Fruit fly (Drosophila melanogaster) whole organism, embryonic: ENCODE results near the gene NaPi-III.

Source experiments
- Ada2b ChIP-seq: fragments of 200-800 bp; sonication (Bioruptor generic); IDR thresholded peaks from 2 replicates; pipeline ENCODE4 v1.3.6; 2022; ENCODE audit warnings: missing biosample characterization, missing genetic modification characterization
- CG1024 ChIP-seq: fragments of 200-800 bp; sonication (Bioruptor generic); IDR thresholded peaks from 2 replicates; pipeline ENCODE4 v1.3.6; 2022; ENCODE audit warnings: missing biosample characterization, missing genetic modification characterization
- CG10959 ChIP-seq: fragments of 200-800 bp; sonication (Bioruptor generic); IDR thresholded peaks from 2 replicates; pipeline ENCODE4 v1.3.6; 2022; ENCODE audit warnings: missing biosample characterization, missing genetic modification characterization
- CG1233 ChIP-seq: fragments of 200-800 bp; sonication (Bioruptor generic); optimal IDR thresholded peaks from 4 replicates; lab custom pipeline; 2018; ENCODE audit warnings: missing biosample characterization, mild to moderate bottlenecking, missing genetic modification characterization
- CG12942 ChIP-seq: fragments of 200-800 bp; sonication (Bioruptor generic); optimal IDR thresholded peaks from 3 replicates; lab custom pipeline; 2016; ENCODE audit warnings: missing biosample characterization, missing genetic modification characterization
- CG13775 ChIP-seq: fragments of 200-800 bp; sonication (Bioruptor generic); optimal IDR thresholded peaks from 3 replicates; lab custom pipeline; 2017; ENCODE audit warnings: missing biosample characterization, mild to moderate bottlenecking, missing genetic modification characterization
- CG14014 ChIP-seq: fragments of 200-800 bp; sonication (Bioruptor generic); IDR thresholded peaks from 2 replicates; pipeline ENCODE4 v1.3.6; 2022; ENCODE audit warnings: missing biosample characterization, missing genetic modification characterization
- CG14710 ChIP-seq: fragments of 200-800 bp; sonication (Bioruptor generic); optimal IDR thresholded peaks from 3 replicates; lab custom pipeline; 2019; ENCODE audit warnings: missing biosample characterization, mild to moderate bottlenecking, missing genetic modification characterization, moderate library complexity
- CG15269 ChIP-seq: fragments of 200-800 bp; sonication (Bioruptor generic); optimal IDR thresholded peaks from 2 replicates; lab custom pipeline; 2018; ENCODE audit warnings: missing biosample characterization, mild to moderate bottlenecking, missing genetic modification characterization, moderate library complexity
- CG1529 ChIP-seq: fragments of 200-800 bp; sonication (Bioruptor generic); optimal IDR thresholded peaks from 3 replicates; lab custom pipeline; 2018; ENCODE audit warnings: missing biosample characterization, missing genetic modification characterization
- CG15479 ChIP-seq: fragments of 200-800 bp; sonication (Bioruptor generic); optimal IDR thresholded peaks from 3 replicates; lab custom pipeline; 2019; ENCODE audit warnings: missing biosample characterization, mild to moderate bottlenecking, missing genetic modification characterization, moderate library complexity
- CG1603 ChIP-seq: fragments of 200-800 bp; sonication (Bioruptor generic); optimal IDR thresholded peaks from 2 replicates; lab custom pipeline; 2019; ENCODE audit warnings: missing biosample characterization, mild to moderate bottlenecking, missing genetic modification characterization, moderate library complexity
- CG3281 ChIP-seq: fragments of 200-800 bp; sonication (Bioruptor generic); optimal IDR thresholded peaks from 3 replicates; lab custom pipeline; 2017; ENCODE audit warnings: missing biosample characterization, mild to moderate bottlenecking, missing genetic modification characterization
- CG34224 ChIP-seq: fragments of 200-800 bp; sonication (Bioruptor generic); IDR thresholded peaks from 3 replicates; pipeline ENCODE4 v1.3.6; 2022; ENCODE audit warnings: missing biosample characterization, missing genetic modification characterization; ENCODE audit not compliant: partially characterized antibody
- CG3726 ChIP-seq: fragments of 200-800 bp; sonication (Bioruptor generic); IDR thresholded peaks from 3 replicates; pipeline ENCODE4, ENCODE4 v1.3.6; 2022; ENCODE audit warnings: missing biosample characterization, missing genetic modification characterization
- CG3838 ChIP-seq: fragments of 200-800 bp; sonication (Bioruptor generic); optimal IDR thresholded peaks from 3 replicates; lab custom pipeline; 2016; ENCODE audit warnings: missing biosample characterization, missing genetic modification characterization
- CG3995 ChIP-seq: fragments of 200-800 bp; sonication (Bioruptor generic); optimal IDR thresholded peaks from 3 replicates; lab custom pipeline; 2016; ENCODE audit warnings: missing biosample characterization, missing genetic modification characterization
- CG4424 ChIP-seq: fragments of 200-800 bp; sonication (Bioruptor generic); optimal IDR thresholded peaks from 3 replicates; lab custom pipeline; 2016; ENCODE audit warnings: missing biosample characterization, missing genetic modification characterization
- CG6272 ChIP-seq: fragments of 200-800 bp; sonication (Bioruptor generic); IDR thresholded peaks from 2 replicates; pipeline ENCODE4 v1.3.6; 2022; ENCODE audit warnings: missing biosample characterization, missing genetic modification characterization
- CG7357 ChIP-seq: fragments of 200-800 bp; sonication (Bioruptor generic); IDR thresholded peaks from 3 replicates; pipeline ENCODE4 v1.3.6; 2022; ENCODE audit warnings: missing biosample characterization, missing genetic modification characterization
- CG7928 ChIP-seq: fragments of 200-800 bp; sonication (Bioruptor generic); optimal IDR thresholded peaks from 2 replicates; lab custom pipeline; 2017; ENCODE audit warnings: missing biosample characterization, mild to moderate bottlenecking, missing genetic modification characterization
- CG8359 ChIP-seq: fragments of 200-800 bp; sonication (Bioruptor generic); optimal IDR thresholded peaks from 2 replicates; lab custom pipeline; 2017; ENCODE audit warnings: missing biosample characterization, mild to moderate bottlenecking, missing genetic modification characterization, borderline replicate concordance
- CG8924 ChIP-seq: fragments of 200-800 bp; optimal IDR thresholded peaks from 3 replicates; lab custom pipeline; 2019; ENCODE audit warnings: missing biosample characterization, mild to moderate bottlenecking, missing genetic modification characterization, moderate library complexity
- CG9215 ChIP-seq: fragments of 200-800 bp; sonication (Bioruptor generic); IDR thresholded peaks from 2 replicates; pipeline ENCODE4 v1.3.6; 2022; ENCODE audit warnings: missing biosample characterization, missing genetic modification characterization
- CoRest ChIP-seq: fragments of 200-800 bp; sonication (Bioruptor generic); optimal IDR thresholded peaks from 3 replicates; lab custom pipeline; 2018; ENCODE audit warnings: missing biosample characterization, mild to moderate bottlenecking, missing genetic modification characterization, moderate library complexity
- ERR ChIP-seq: fragments of 200-800 bp; sonication (Bioruptor generic); optimal IDR thresholded peaks from 2 replicates; lab custom pipeline; 2016; ENCODE audit warnings: missing biosample characterization, missing genetic modification characterization
- HmgD ChIP-seq: fragments of 200-800 bp; sonication (Bioruptor generic); optimal IDR thresholded peaks from 3 replicates; lab custom pipeline; 2016; ENCODE audit warnings: missing biosample characterization, missing genetic modification characterization
- Optix ChIP-seq: fragments of 200-800 bp; sonication (Bioruptor generic); IDR thresholded peaks from 3 replicates; pipeline ENCODE4 v1.3.6; 2022; ENCODE audit warnings: missing biosample characterization, missing genetic modification characterization
- bsh ChIP-seq, 2 experiments: fragments of 200-800 bp; sonication (Bioruptor generic); optimal IDR thresholded peaks; 2 replicates each; lab custom pipeline; 2017 to 2018; ENCODE audit warnings: mild to moderate bottlenecking in 2 of 2, missing biosample characterization in 2 of 2, missing genetic modification characterization in 2 of 2, moderate library complexity in 1 of 2
- chif ChIP-seq, 2 experiments: fragments of 200-800 bp; sonication (Bioruptor generic); optimal IDR thresholded peaks; 3 replicates each; lab custom pipeline; 2016; ENCODE audit warnings: missing biosample characterization in 2 of 2, missing genetic modification characterization in 2 of 2
- ci ChIP-seq: fragments of 200-800 bp; sonication (Bioruptor generic); IDR thresholded peaks from 3 replicates; pipeline ENCODE4 v1.3.6; 2022; ENCODE audit warnings: missing biosample characterization, missing genetic modification characterization
- croc ChIP-seq: fragments of 200-800 bp; sonication (Bioruptor generic); conservative IDR thresholded peaks from 3 replicates; pipeline ENCODE4 v1.3.6; 2022; ENCODE audit warnings: missing biosample characterization, missing genetic modification characterization
- dan ChIP-seq: fragments of 200-800 bp; sonication (Bioruptor generic); IDR thresholded peaks from 2 replicates; pipeline ENCODE4 v1.3.6; 2022; ENCODE audit warnings: missing biosample characterization, missing genetic modification characterization
- danr ChIP-seq: fragments of 200-800 bp; sonication (Bioruptor generic); IDR thresholded peaks from 2 replicates; pipeline ENCODE4 v1.3.6; 2022; ENCODE audit warnings: missing biosample characterization, missing genetic modification characterization
- disco-r ChIP-seq: fragments of 200-800 bp; sonication (Bioruptor generic); optimal IDR thresholded peaks from 2 replicates; lab custom pipeline; 2016; ENCODE audit warnings: missing biosample characterization, missing genetic modification characterization
- dysf ChIP-seq: fragments of 200-800 bp; sonication (Bioruptor generic); IDR thresholded peaks from 3 replicates; pipeline ENCODE4 v1.3.6; 2022; ENCODE audit warnings: missing biosample characterization, missing genetic modification characterization
- fd64A ChIP-seq: fragments of 200-800 bp; sonication (Bioruptor generic); optimal IDR thresholded peaks from 3 replicates; lab custom pipeline; 2018; ENCODE audit warnings: missing biosample characterization, mild to moderate bottlenecking, missing genetic modification characterization
- hth ChIP-seq: fragments of >200 bp; optimal IDR thresholded peaks from 2 replicates; lab custom pipeline; 2017; ENCODE audit warnings: inconsistent platforms
- kah ChIP-seq: fragments of 200-800 bp; sonication (Bioruptor generic); optimal IDR thresholded peaks from 2 replicates; lab custom pipeline; 2018; ENCODE audit warnings: missing biosample characterization, mild to moderate bottlenecking, missing genetic modification characterization
- lab ChIP-seq: fragments of 200-800 bp; sonication (Bioruptor generic); optimal IDR thresholded peaks from 3 replicates; lab custom pipeline; 2017; ENCODE audit warnings: missing biosample characterization, missing genetic modification characterization, mild to moderate bottlenecking, moderate library complexity, missing genetic modification reagents
- lola ChIP-seq, 3 experiments: fragments of >200 bp in 2 of 3; fragments of 200-800 bp in 1 of 3; sonication (Bioruptor generic) in 1 of 3; optimal IDR thresholded peaks; 2 replicates each; lab custom pipeline; 2017 to 2019; ENCODE audit warnings: missing biosample characterization in 3 of 3, missing genetic modification characterization in 3 of 3, mild to moderate bottlenecking in 1 of 3, moderate library complexity in 1 of 3
- nau ChIP-seq: fragments of 200-800 bp; sonication (Bioruptor generic); optimal IDR thresholded peaks from 3 replicates; lab custom pipeline; 2017; ENCODE audit warnings: missing biosample characterization, mild to moderate bottlenecking, missing genetic modification characterization, missing genetic modification reagents
- nmo ChIP-seq: fragments of 200-800 bp; sonication (Bioruptor generic); optimal IDR thresholded peaks from 2 replicates; lab custom pipeline; 2018; ENCODE audit warnings: missing biosample characterization, mild to moderate bottlenecking, missing genetic modification characterization, moderate library complexity
- pros ChIP-seq: fragments of 200-800 bp; sonication (Bioruptor generic); optimal IDR thresholded peaks from 3 replicates; lab custom pipeline; 2019; ENCODE audit warnings: missing biosample characterization, mild to moderate bottlenecking, missing genetic modification characterization, moderate library complexity
- run ChIP-seq: fragments of 200-800 bp; sonication (Bioruptor generic); optimal IDR thresholded peaks from 3 replicates; lab custom pipeline; 2018; ENCODE audit warnings: missing biosample characterization, mild to moderate bottlenecking, missing genetic modification characterization
- sqz ChIP-seq: fragments of 200-800 bp; sonication (Bioruptor generic); optimal IDR thresholded peaks from 3 replicates; lab custom pipeline; 2018; ENCODE audit warnings: missing biosample characterization, mild to moderate bottlenecking, missing genetic modification characterization
- tap ChIP-seq: fragments of 200-800 bp; optimal IDR thresholded peaks from 3 replicates; lab custom pipeline; 2019; ENCODE audit warnings: missing biosample characterization, mild to moderate bottlenecking, missing genetic modification characterization, moderate library complexity
- trh ChIP-seq: fragments of 200-800 bp; sonication (Bioruptor generic); optimal IDR thresholded peaks from 2 replicates; lab custom pipeline; 2016; ENCODE audit warnings: missing biosample characterization, missing genetic modification characterization
- zfh2 ChIP-seq: fragments of 200-800 bp; sonication (Bioruptor generic); optimal IDR thresholded peaks from 2 replicates; lab custom pipeline; 2016; ENCODE audit warnings: missing biosample characterization, missing genetic modification characterization

Gene NaPi-III

dm6 chr3L:11074043-11074853 is 48.9 kb upstream of the NaPi-III start, which contains the start of the genes Pfdn2 and Noc1 (continued):
- no peak; the same call in 2 of the 3 replicates for TF ChIP-seq croc (GFP tag; lab: Robert Waterston, UW)
- TF ChIP-seq nmo: peak; percentile 81
- peak; percentile 56 for TF ChIP-seq CG12942 (GFP tag; lab: Kevin White, UChicago)
- no peak for TF ChIP-seq lab (GFP tag; lab: Kevin White, UChicago)
- peak; percentile 60; the same call in 2 of the 3 replicates for TF ChIP-seq dysf
- peak; percentile 6 for TF ChIP-seq CG15479 (GFP tag; lab: Kevin White, UChicago)
- TF ChIP-seq tap (tag; lab: Kevin White, UChicago): no peak
- TF ChIP-seq CG1233 (GFP tag; lab: Kevin White, UChicago): no peak
- no peak for TF ChIP-seq CG10959 (GFP tag; lab: Robert Waterston, UW)
- no peak for TF ChIP-seq CG34224 (GFP tag; lab: Robert Waterston, UW)
- TF ChIP-seq CG6272 (GFP tag; lab: Robert Waterston, UW): no peak
- TF ChIP-seq danr (GFP tag; lab: Robert Waterston, UW): 0 out of 2 replicates have a peak, but pooled peaks have one; percentile 9
- no peak for TF ChIP-seq HmgD (GFP tag; lab: Kevin White, UChicago)
- TF ChIP-seq CG3995: peak; percentile 60
- TF ChIP-seq nau (GFP tag; lab: Kevin White, UChicago): no peak
- no peak for TF ChIP-seq Optix (GFP tag; lab: Robert Waterston, UW)
- TF ChIP-seq CG1024: no peak
- TF ChIP-seq CG1529 (GFP tag; lab: Kevin White, UChicago): no peak
- peak; percentile 73 for TF ChIP-seq CG14710 (tag; lab: Kevin White, UChicago)
- peak; percentile 43; the same call in 1 of the 2 replicates for TF ChIP-seq CG14014
- TF ChIP-seq sqz (GFP tag; lab: Kevin White, UChicago): no peak
- no peak for TF ChIP-seq chif (GFP tag; optimal IDR thresholded peaks at IDR 0.05; lab: Kevin White, UChicago)
- peak; percentile 53; the same call in 1 of the 2 replicates for TF ChIP-seq Ada2b (GFP tag; lab: Robert Waterston, UW)
- TF ChIP-seq CG9215 (GFP tag; lab: Robert Waterston, UW): peak; percentile 39; the same call in 1 of the 2 replicates
- TF ChIP-seq CG7357 (GFP tag; lab: Robert Waterston, UW): peak; percentile 49; the same call in 1 of the 3 replicates
- TF ChIP-seq CG3281 (GFP tag; lab: Kevin White, UChicago): no peak
- TF ChIP-seq CG4424: peak; percentile 40
- no peak for TF ChIP-seq CG15269 (tag; lab: Kevin White, UChicago)
- TF ChIP-seq CG8359 (GFP tag; lab: Kevin White, UChicago): no peak
- TF ChIP-seq CG7928: no peak
- peak; percentile 64 for TF ChIP-seq CG13775 (GFP tag; lab: Kevin White, UChicago)
- no peak for TF ChIP-seq fd64A (GFP tag; lab: Kevin White, UChicago)
- peak; percentile 80 for TF ChIP-seq CoRest
- TF ChIP-seq zfh2: peak; percentile 27
- TF ChIP-seq ERR (GFP tag; lab: Kevin White, UChicago): no peak
- no peak for TF ChIP-seq ci (GFP tag; lab: Robert Waterston, UW)
- no peak for TF ChIP-seq kah
- TF ChIP-seq CG8924 (tag; lab: Kevin White, UChicago): peak; percentile 50
- no peak for TF ChIP-seq dan (GFP tag; lab: Robert Waterston, UW)
- TF ChIP-seq lola (GFP tag; optimal IDR thresholded peaks at IDR 0.05; lab: Kevin White, UChicago): peak in 1 of 3 experiments; percentile 61
- no peak for TF ChIP-seq disco-r
- no peak for TF ChIP-seq hth (lab: Kevin White, UChicago)
- TF ChIP-seq CG3726 (GFP tag; lab: Robert Waterston, UW): no peak
- TF ChIP-seq pros (GFP tag; lab: Kevin White, UChicago): no peak
- TF ChIP-seq bsh (GFP tag; optimal IDR thresholded peaks at IDR 0.05; lab: Kevin White, UChicago): peak in 1 of 2 experiments; percentile 62
- no peak for TF ChIP-seq trh
- TF ChIP-seq run: no peak
- TF ChIP-seq CG3838 (GFP tag; lab: Kevin White, UChicago): no peak
- no peak for TF ChIP-seq CG1603
